Worm (Caenorhabditis elegans): ENCODE results near the gene catp-3.

The catp-3 gene

ce11 chrV:8098239-8098638 lies 22.4 kb downstream of the catp-3 start, which contains the start of gene str-145:
str-145 (minus strand) TSS chrV:8098339.
- TF ChIP-seq ekl-4 (GFP tag; IDR thresholded peaks at IDR 0.05) (no peak), rcor-1 (GFP tag; IDR thresholded peaks at IDR 0.05) (no peak), zfh-2 (GFP tag; conservative IDR thresholded peaks at IDR 0.05) (no peak), F52B5.7 (tag; optimal IDR thresholded peaks at IDR 0.05) (no peak), egrh-3 (GFP tag; IDR thresholded peaks at IDR 0.05) (no peak), aptf-2 (GFP tag; conservative IDR thresholded peaks at IDR 0.05) (no peak), K12H6.12 (tag; optimal IDR thresholded peaks at IDR 0.05) (no peak), F37B4.10 (GFP tag; IDR thresholded peaks at IDR 0.05) (no peak), nhr-80 (tag; optimal IDR thresholded peaks at IDR 0.05) (no peak), C17E4.6 (GFP tag; IDR thresholded peaks at IDR 0.05) (no peak), rec-8 (tag; optimal IDR thresholded peaks at IDR 0.05) (no peak), rpc-1 (optimal IDR thresholded peaks at IDR 0.05) (no peak), rpc-1 (tag; optimal IDR thresholded peaks at IDR 0.05) (no peak), let-607 (tag; optimal IDR thresholded peaks at IDR 0.05) (no peak), tlf-1 (GFP tag; optimal IDR thresholded peaks at IDR 0.05) (no peak), aptf-3 (GFP tag; IDR thresholded peaks at IDR 0.05) (no peak), nhr-179 (tag; optimal IDR thresholded peaks at IDR 0.05) (no peak), snpc-3.4 (tag; optimal IDR thresholded peaks at IDR 0.05) (no peak), him-1 (tag; optimal IDR thresholded peaks at IDR 0.05) (no peak)

DNA sequence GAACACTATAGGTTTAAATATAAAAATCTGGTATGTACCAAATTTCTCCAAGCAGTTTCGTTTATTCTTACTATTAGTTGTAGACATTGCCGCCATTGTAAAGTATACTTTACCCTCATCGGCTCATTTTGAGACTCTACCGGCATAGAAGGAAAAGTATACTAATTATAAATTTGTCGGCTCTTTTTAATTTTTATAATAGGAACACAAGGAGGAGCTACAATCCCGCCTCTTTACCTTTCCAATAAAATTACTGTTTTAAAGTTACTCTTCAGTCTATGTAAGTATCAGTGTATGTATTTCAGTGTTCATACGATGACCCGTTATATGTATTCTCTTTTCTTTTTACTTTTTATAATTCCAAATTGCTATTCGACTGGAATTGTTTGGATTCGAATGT lies 23.5 kb downstream of the catp-3 start, which contains the start of gene sdz-23:
Gene sdz-23 (plus strand): TSS at position 301 of the 400 bp plus-strand sequence.
- no peak for TF ChIP-seq lin-40 (tag; optimal IDR thresholded peaks at IDR 0.05)

DNA sequence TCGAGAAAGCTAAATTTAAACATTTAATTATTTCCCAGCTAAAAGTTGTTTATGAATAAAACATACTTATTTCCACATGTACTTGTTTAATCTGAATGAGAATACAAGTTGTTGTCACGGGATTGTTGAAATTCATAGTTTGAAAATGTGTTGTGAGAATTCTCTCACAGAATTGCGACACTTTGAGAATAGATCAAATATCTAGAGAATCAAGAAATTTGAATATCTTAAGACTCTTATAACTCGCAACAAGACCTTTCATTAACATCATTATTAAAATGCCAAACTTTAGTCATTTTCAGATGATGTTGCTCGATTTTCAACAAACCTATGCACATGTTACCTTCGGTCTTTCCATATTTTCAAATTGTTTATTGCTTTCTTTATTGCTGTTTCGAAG lies 27.1 kb downstream of the catp-3 start, which contains the start of gene str-90:
Gene str-90 (plus strand): TSS at position 301 of the 400 bp plus-strand sequence.
- TF ChIP-seq nhr-80 (tag; optimal IDR thresholded peaks at IDR 0.05) (no peak), lin-54 (GFP tag; optimal IDR thresholded peaks at IDR 0.05) (no peak), lag-1 (GFP tag; IDR thresholded peaks at IDR 0.05) (no peak), C06A6.2 (GFP tag; conservative IDR thresholded peaks at IDR 0.05) (no peak), lsy-27 (tag; optimal IDR thresholded peaks at IDR 0.05; ENCODE audit: borderline replicate concordance, insufficient read depth) (no peak), rcor-1 (GFP tag; IDR thresholded peaks at IDR 0.05) (no peak), athp-1 (tag; optimal IDR thresholded peaks at IDR 0.05) (no peak)

DNA sequence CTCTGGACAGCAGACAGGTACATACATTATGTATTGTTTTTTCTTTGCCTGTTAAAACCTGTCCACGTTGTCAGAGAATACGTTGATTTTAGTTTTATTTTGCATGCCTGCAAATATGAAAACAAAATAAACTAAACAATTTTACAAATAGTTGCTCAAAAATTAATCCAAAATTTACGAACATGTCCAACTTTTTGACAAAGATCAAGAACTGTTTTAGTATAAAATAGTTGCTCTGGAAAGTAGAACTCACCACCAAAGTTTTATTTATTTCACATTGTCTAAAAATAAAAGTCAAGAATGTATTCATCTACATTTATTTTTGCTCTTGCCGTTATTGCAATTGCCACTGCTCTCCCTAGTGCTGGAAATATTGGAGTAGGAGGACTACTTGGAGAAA lies 28.7 kb downstream of the catp-3 start, which contains the start of gene srlf-16:
Gene srlf-16 (plus strand): TSS at position 301 of the 400 bp plus-strand sequence.
- TF ChIP-seq ceh-79 (tag; optimal IDR thresholded peaks at IDR 0.05) (no peak), bed-2 (GFP tag; IDR thresholded peaks at IDR 0.05) (no peak), ets-4 (GFP tag; optimal IDR thresholded peaks at IDR 0.05) (no peak), nfya-2 (GFP tag; IDR thresholded peaks at IDR 0.05) (no peak), mes-4 (tag; optimal IDR thresholded peaks at IDR 0.05) (no peak), atf-7 (tag; optimal IDR thresholded peaks at IDR 0.05) (no peak), Y79H2A.3 (GFP tag; conservative IDR thresholded peaks at IDR 0.05) (no peak), madf-10 (tag; optimal IDR thresholded peaks at IDR 0.05) (no peak), tbp1 (GFP tag; optimal IDR thresholded peaks at IDR 0.05) (no peak), hlh-12 (tag; optimal IDR thresholded peaks at IDR 0.05) (no peak), madf-6 (GFP tag; IDR thresholded peaks at IDR 0.05) (no peak), lin-40 (tag; optimal IDR thresholded peaks at IDR 0.05) (no peak), dpff-1 (tag; optimal IDR thresholded peaks at IDR 0.05) (no peak), T07F8.4 (tag; optimal IDR thresholded peaks at IDR 0.05) (no peak), snpc-1.3 (tag; optimal IDR thresholded peaks at IDR 0.05; ENCODE audit: insufficient read depth) (no peak), xnd-1 (tag; optimal IDR thresholded peaks at IDR 0.05) (no peak)
